Worm (Caenorhabditis elegans) whole organism, L2 larva: ENCODE results near the gene F32G8.2.
A peak's percentile ranks its signal among the peaks of the same experiment; 100 is the strongest.

Experiments
- Y55F3AM.14 ChIP-seq: fragments of 200-800 bp; sonication (Bioruptor generic); optimal IDR thresholded peaks from 2 replicates; lab custom pipeline; 2018; ENCODE audit warnings: mild to moderate bottlenecking, missing genetic modification characterization, missing compliant biosample characterization
- ZK546.5 ChIP-seq: sonication (generic microtip); optimal IDR thresholded peaks from 2 replicates; lab custom pipeline; 2017; ENCODE audit warnings: missing biosample characterization, missing genetic modification characterization
- aly-2 ChIP-seq: fragments of 150-350 bp; optimal IDR thresholded peaks from 2 replicates; lab custom pipeline; 2014; ENCODE audit warnings: missing biosample characterization, missing genetic modification characterization
- blmp-1 ChIP-seq: sonication (generic microtip); optimal IDR thresholded peaks from 2 replicates; lab custom pipeline; 2017; ENCODE audit warnings: missing genetic modification characterization, mild to moderate bottlenecking, missing compliant biosample characterization, antibody characterized with exemption, moderate library complexity; ENCODE audit not compliant: insufficient read depth
- ceh-16 ChIP-seq: fragments of 150-350 bp; optimal IDR thresholded peaks from 2 replicates; lab custom pipeline; 2014; ENCODE audit warnings: missing biosample characterization, missing genetic modification characterization
- crh-2 ChIP-seq: sonication (generic microtip); optimal IDR thresholded peaks from 2 replicates; lab custom pipeline; 2017; ENCODE audit warnings: missing biosample characterization, missing genetic modification characterization
- dmd-4 ChIP-seq: sonication (generic microtip); optimal IDR thresholded peaks from 2 replicates; lab custom pipeline; 2017; ENCODE audit warnings: missing biosample characterization, missing genetic modification characterization
- egl-27 ChIP-seq: sonication (generic microtip); optimal IDR thresholded peaks from 3 replicates; lab custom pipeline; 2017; ENCODE audit warnings: missing biosample characterization, missing genetic modification reagents, missing genetic modification characterization
- elt-1 ChIP-seq: fragments of 150-350 bp; optimal IDR thresholded peaks from 2 replicates; lab custom pipeline; 2014; ENCODE audit warnings: missing biosample characterization, missing genetic modification characterization
- fos-1 ChIP-seq: fragments of 150-350 bp; optimal IDR thresholded peaks from 2 replicates; lab custom pipeline; 2014; ENCODE audit warnings: missing biosample characterization, missing genetic modification characterization
- gmeb-1 ChIP-seq: fragments of 150-350 bp; optimal IDR thresholded peaks from 2 replicates; lab custom pipeline; 2014; ENCODE audit warnings: missing biosample characterization, missing genetic modification characterization
- lin-11 ChIP-seq: fragments of 150-350 bp; sonication (generic microtip); optimal IDR thresholded peaks from 2 replicates; lab custom pipeline; 2014; ENCODE audit warnings: missing biosample characterization, missing genetic modification characterization, inconsistent platforms, mixed read lengths
- lin-13 ChIP-seq: fragments of 150-350 bp; optimal IDR thresholded peaks from 2 replicates; lab custom pipeline; 2014; ENCODE audit warnings: missing biosample characterization, missing genetic modification reagents, missing genetic modification characterization
- mab-5 ChIP-seq: fragments of 150-350 bp; optimal IDR thresholded peaks from 2 replicates; lab custom pipeline; 2014; ENCODE audit warnings: missing biosample characterization, missing genetic modification characterization
- mbf-1 ChIP-seq: sonication (generic microtip); optimal IDR thresholded peaks from 2 replicates; lab custom pipeline; 2017; ENCODE audit warnings: missing biosample characterization, missing genetic modification characterization
- nhr-10 ChIP-seq: sonication (generic microtip); optimal IDR thresholded peaks from 2 replicates; lab custom pipeline; 2017; ENCODE audit warnings: missing biosample characterization, missing genetic modification characterization
- nhr-12 ChIP-seq: fragments of 150-350 bp; optimal IDR thresholded peaks from 2 replicates; lab custom pipeline; 2014; ENCODE audit warnings: missing biosample characterization, missing genetic modification characterization
- nhr-129 ChIP-seq: fragments of 150-350 bp; optimal IDR thresholded peaks from 2 replicates; lab custom pipeline; 2014; ENCODE audit warnings: missing biosample characterization, missing genetic modification characterization
- nhr-21 ChIP-seq: fragments of 150-350 bp; optimal IDR thresholded peaks from 2 replicates; lab custom pipeline; 2014; ENCODE audit warnings: missing biosample characterization, missing genetic modification characterization
- nhr-25 ChIP-seq: fragments of 150-350 bp; sonication (generic microtip); optimal IDR thresholded peaks from 3 replicates; lab custom pipeline; 2014; ENCODE audit warnings: missing biosample characterization, missing genetic modification characterization
- nhr-6 ChIP-seq: fragments of 150-350 bp; optimal IDR thresholded peaks from 2 replicates; lab custom pipeline; 2014; ENCODE audit warnings: missing biosample characterization, missing genetic modification characterization
- peb-1 ChIP-seq: fragments of 150-350 bp; optimal IDR thresholded peaks from 2 replicates; lab custom pipeline; 2014; ENCODE audit warnings: missing biosample characterization, missing genetic modification characterization
- sem-4 ChIP-seq: fragments of 150-350 bp; optimal IDR thresholded peaks from 2 replicates; lab custom pipeline; 2014; ENCODE audit warnings: missing biosample characterization, missing genetic modification reagents, missing genetic modification characterization
- skn-1 ChIP-seq: sonication (generic microtip); optimal IDR thresholded peaks from 2 replicates; lab custom pipeline; 2017; ENCODE audit warnings: missing biosample characterization, missing genetic modification characterization
- sma-3 ChIP-seq: sonication (generic microtip); optimal IDR thresholded peaks from 2 replicates; lab custom pipeline; 2016; ENCODE audit warnings: missing genetic modification reagents, missing genetic modification characterization, missing compliant biosample characterization
- sma-9 ChIP-seq, 2 experiments: fragments of 150-350 bp in 1 of 2; sonication (generic microtip) in 1 of 2; optimal IDR thresholded peaks; 2 replicates each; lab custom pipeline; 2014 to 2016; ENCODE audit warnings: missing genetic modification characterization in 2 of 2, mild to moderate bottlenecking in 1 of 2, missing biosample characterization in 1 of 2, missing compliant biosample characterization in 1 of 2, missing genetic modification reagents in 1 of 2, moderate library complexity in 1 of 2
- unc-55 ChIP-seq: fragments of 150-350 bp; sonication (generic microtip); optimal IDR thresholded peaks from 3 replicates; lab custom pipeline; 2014; ENCODE audit warnings: missing biosample characterization, missing genetic modification reagents, missing genetic modification characterization
- unc-62 ChIP-seq: fragments of 150-350 bp; optimal IDR thresholded peaks from 2 replicates; lab custom pipeline; 2014; ENCODE audit warnings: missing biosample characterization, missing genetic modification reagents, missing genetic modification characterization
- zag-1 ChIP-seq: fragments of 150-350 bp; optimal IDR thresholded peaks from 2 replicates; lab custom pipeline; 2014; ENCODE audit warnings: missing biosample characterization, missing genetic modification characterization
- ztf-1 ChIP-seq: fragments of 200-800 bp; sonication (Bioruptor generic); conservative IDR thresholded peaks from 2 replicates; pipeline ENCODE4 v1.3.6; 2022; ENCODE audit warnings: missing genetic modification characterization, missing compliant biosample characterization
- ztf-11 ChIP-seq: sonication (generic microtip); optimal IDR thresholded peaks from 2 replicates; lab custom pipeline; 2017; ENCODE audit warnings: missing biosample characterization, missing genetic modification characterization
- ztf-4 ChIP-seq: fragments of 150-350 bp; optimal IDR thresholded peaks from 2 replicates; lab custom pipeline; 2014; ENCODE audit warnings: missing biosample characterization, missing genetic modification characterization

The F32G8.2 gene

DNA sequence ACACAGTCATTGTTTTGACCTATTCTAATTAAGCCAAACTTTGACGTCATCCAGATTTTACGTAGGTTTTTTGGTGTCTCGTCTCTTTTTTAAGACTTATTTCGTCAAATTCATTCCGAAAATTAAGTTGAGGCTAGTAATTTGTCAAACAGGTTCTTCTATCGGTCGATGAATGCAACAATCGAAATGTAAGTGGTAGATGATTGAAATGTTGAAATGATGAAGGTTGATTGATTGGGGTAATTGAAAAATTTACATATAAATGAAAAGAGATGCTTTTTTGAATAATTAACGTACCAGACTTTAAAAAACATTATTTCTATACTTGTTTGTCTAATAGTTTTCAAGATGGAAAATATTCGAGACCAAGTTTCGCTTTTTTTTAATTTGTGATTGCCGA is 6.5 kb downstream of the F32G8.2 start:
- TF ChIP-seq sma-3 (GFP tag; lab: Kevin White, UChicago) (peak; percentile 54), sem-4 (tag; lab: Kevin White, UChicago) (no peak)
- TF ChIP-seq, all 48 proteins: peak for 1

DNA sequence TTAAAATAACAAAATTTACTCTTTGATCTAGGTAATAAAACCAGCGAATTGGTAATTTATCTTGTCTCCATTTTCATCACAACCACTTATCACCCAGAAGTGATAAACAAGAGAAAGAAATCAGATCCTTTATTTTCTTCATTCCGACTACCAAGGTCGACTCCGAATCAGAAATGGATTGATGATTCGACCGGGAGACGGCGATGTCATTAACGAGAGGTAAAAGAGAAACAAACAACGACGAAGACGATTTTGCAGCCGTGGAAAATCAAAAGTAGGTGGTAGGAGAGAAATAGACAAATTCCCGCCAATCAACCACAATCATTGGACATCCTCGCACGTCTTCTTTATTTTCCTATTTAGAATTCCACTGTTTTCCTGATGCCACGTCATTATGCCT is 7.3 kb downstream of the F32G8.2 start:
- no peak for TF ChIP-seq nhr-10 (tag; lab: Kevin White, UChicago)
- TF ChIP-seq blmp-1 (tag; lab: Kevin White, UChicago): peak; percentile 3
- TF ChIP-seq gmeb-1: no peak
- TF ChIP-seq skn-1 (tag; lab: Kevin White, UChicago): no peak
- no peak for TF ChIP-seq mab-5 (tag; lab: Kevin White, UChicago)
- peak; percentile 43 for TF ChIP-seq sma-9 (GFP tag; optimal IDR thresholded peaks at IDR 0.05; lab: Kevin White, UChicago)
- no peak for TF ChIP-seq sma-9 (tag; optimal IDR thresholded peaks at IDR 0.05; lab: Kevin White, UChicago)
- TF ChIP-seq aly-2 (tag; lab: Kevin White, UChicago): no peak
- TF ChIP-seq sma-3 (GFP tag; lab: Kevin White, UChicago): peak; percentile 63
- no peak for TF ChIP-seq Y55F3AM.14
- no peak for TF ChIP-seq nhr-129
- peak; percentile 7 for TF ChIP-seq fos-1 (tag; lab: Kevin White, UChicago)
- peak; percentile 24 for TF ChIP-seq nhr-21
- TF ChIP-seq sem-4 (tag; lab: Kevin White, UChicago): no peak
- peak; percentile 1 for TF ChIP-seq crh-2

DNA sequence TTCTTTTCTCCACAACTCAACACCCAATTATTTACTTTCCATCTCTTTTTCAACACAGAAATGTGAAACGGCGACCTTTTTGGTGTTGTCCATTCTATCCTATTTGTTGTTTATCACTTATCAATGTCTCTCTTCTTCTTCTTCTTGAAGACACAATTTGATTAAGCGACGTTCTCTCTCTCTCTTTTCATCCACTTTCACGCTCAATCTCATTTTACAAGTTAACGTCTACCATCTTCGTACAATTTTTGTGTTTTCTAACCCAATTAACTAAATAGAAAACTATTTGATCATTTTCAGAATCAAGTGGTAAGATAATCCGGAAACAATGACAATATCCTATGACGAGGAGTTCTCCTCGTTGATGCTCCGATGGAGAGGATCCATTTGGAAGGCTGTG is 7.9 kb downstream of the F32G8.2 start, which contains the start of gene best-14:
TSS of gene best-14 (plus strand) at position 301 of the 400 bp plus-strand sequence.
- TF ChIP-seq egl-27 (tag; lab: Kevin White, UChicago) (no peak), skn-1 (tag; lab: Kevin White, UChicago) (no peak), dmd-4 (no peak), ztf-4 (no peak), nhr-12 (tag; lab: Kevin White, UChicago) (no peak), unc-55 (GFP tag; lab: Kevin White, UChicago) (no peak), ceh-16 (tag; lab: Kevin White, UChicago) (no peak), ztf-11 (no peak), ZK546.5 (tag; lab: Kevin White, UChicago) (no peak), peb-1 (tag; lab: Kevin White, UChicago) (no peak), sem-4 (tag; lab: Kevin White, UChicago) (no peak), lin-13 (GFP tag; lab: Kevin White, UChicago) (no peak), mab-5 (tag; lab: Kevin White, UChicago) (no peak), unc-62 (GFP tag; lab: Kevin White, UChicago) (no peak), nhr-25 (tag; lab: Kevin White, UChicago) (no peak)

ce11 chrV:10560621-10561020 is 10.8 kb downstream of the F32G8.2 start, which contains the start of gene col-152:
Gene col-152 (plus strand): TSS chrV:10560921.
- TF ChIP-seq mbf-1 (tag; lab: Kevin White, UChicago): no peak
- no peak for TF ChIP-seq nhr-10 (tag; lab: Kevin White, UChicago)
- no peak for TF ChIP-seq gmeb-1
- no peak for TF ChIP-seq elt-1 (tag; lab: Kevin White, UChicago)
- TF ChIP-seq egl-27 (tag; lab: Kevin White, UChicago): no peak

- TF ChIP-seq nhr-25 (tag; lab: Kevin White, UChicago): no peak
- TF ChIP-seq mbf-1 (tag; lab: Kevin White, UChicago): no peak
- TF ChIP-seq crh-2: no peak
- no peak for TF ChIP-seq sma-9 (GFP tag; optimal IDR thresholded peaks at IDR 0.05; lab: Kevin White, UChicago)
- no peak for TF ChIP-seq sma-9 (tag; optimal IDR thresholded peaks at IDR 0.05; lab: Kevin White, UChicago)
- no peak for TF ChIP-seq mab-5 (tag; lab: Kevin White, UChicago)
- TF ChIP-seq nhr-129: no peak
- no peak for TF ChIP-seq lin-11 (tag; lab: Kevin White, UChicago)
- no peak for TF ChIP-seq zag-1 (tag; lab: Kevin White, UChicago)
- TF ChIP-seq ztf-1 (GFP tag; lab: Robert Waterston, UW): no peak
- no peak for TF ChIP-seq nhr-6 (tag; lab: Kevin White, UChicago)
Measured at ce11 chrV:10561632-10562031, 11.8 kb downstream of the F32G8.2 start.
